Fruit fly (Drosophila melanogaster): Measurements from ENCODE around the gene Sld5.

DNA sequence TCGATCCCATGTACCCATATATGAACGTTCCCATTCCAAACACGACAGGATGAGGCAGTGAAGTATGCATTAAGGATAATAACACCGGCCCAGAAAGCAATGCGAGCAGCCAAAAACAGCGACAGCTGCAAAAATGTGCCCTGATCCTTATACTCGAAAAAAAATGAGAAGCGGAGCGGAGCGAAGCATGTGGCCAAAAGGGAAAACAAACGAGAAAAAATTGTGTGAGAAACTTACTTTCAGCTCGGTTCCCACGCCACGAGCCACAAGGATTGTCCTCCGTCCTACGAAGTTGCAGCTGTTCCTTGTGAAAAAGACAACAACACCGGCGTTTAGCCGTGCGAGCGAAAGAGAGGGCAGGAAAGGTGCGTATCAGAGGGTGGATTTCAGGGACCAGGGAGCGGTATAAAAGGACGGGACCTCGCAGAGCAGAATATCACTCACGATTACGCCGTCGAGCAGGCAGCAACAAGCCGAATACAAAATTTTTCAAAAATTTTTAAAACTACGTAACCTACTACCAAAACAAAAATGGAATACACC, 16.5 kb downstream of the Sld5 start:
- TF ChIP-seq CG33017 (tag; optimal IDR thresholded peaks at IDR 0.05): no peak
- TF ChIP-seq kay (GFP tag; ENCODE audit: borderline replicate concordance): no peak
- no peak for TF ChIP-seq cic (GFP tag; optimal IDR thresholded peaks at IDR 0.05)
- TF ChIP-seq CG11617 (GFP tag; optimal IDR thresholded peaks at IDR 0.05): no peak
- no peak for TF ChIP-seq Crg-1 (GFP tag; optimal IDR thresholded peaks at IDR 0.05)
- no peak for TF ChIP-seq pad (GFP tag; optimal IDR thresholded peaks at IDR 0.05)
- TF ChIP-seq CG7101 (tag; optimal IDR thresholded peaks at IDR 0.05): no peak
- no peak for TF ChIP-seq bab1 (GFP tag; optimal IDR thresholded peaks at IDR 0.05)
- no peak for TF ChIP-seq CG7045 (GFP tag; optimal IDR thresholded peaks at IDR 0.05)
- no peak for TF ChIP-seq CG12768 (GFP tag; optimal IDR thresholded peaks at IDR 0.05)
- no peak for TF ChIP-seq toe (GFP tag; optimal IDR thresholded peaks at IDR 0.05)
- TF ChIP-seq CG5204 (GFP tag; optimal IDR thresholded peaks at IDR 0.05): no peak
- TF ChIP-seq Hr96 (GFP tag; optimal IDR thresholded peaks at IDR 0.05): no peak

All from whole organism, adult.